Worm (Caenorhabditis elegans): ENCODE data around the gene C30G12.2.
A peak's percentile ranks its signal among the peaks of the same experiment; 100 is the strongest.

DNA sequence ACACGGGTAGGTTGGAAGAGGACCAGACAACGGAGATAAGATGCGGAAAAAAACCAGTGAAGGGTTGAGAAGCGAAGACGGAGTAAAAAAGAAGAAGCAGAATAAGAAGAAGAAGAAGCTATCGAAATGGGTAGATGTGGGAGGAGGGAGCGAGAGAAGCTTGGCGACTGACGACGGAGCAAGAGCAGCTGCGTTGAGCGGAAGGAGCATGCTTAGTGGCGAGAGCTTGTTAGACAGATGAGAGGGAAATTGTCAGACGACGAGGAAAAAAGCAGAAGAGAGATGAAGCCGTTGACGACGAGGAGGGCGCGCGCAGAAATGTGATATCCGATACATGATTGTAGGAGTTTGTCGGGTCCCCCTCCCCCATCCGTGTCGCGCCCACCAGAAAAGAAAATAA, 36.8 kb downstream of the C30G12.2 start:
- no peak for TF ChIP-seq ama-1 (optimal IDR thresholded peaks at IDR 0.05)
- TF ChIP-seq lin-13 (GFP tag; optimal IDR thresholded peaks at IDR 0.05), result no peak
- peak in 1 of 2 experiments; percentile 3 for TF ChIP-seq egl-27 (tag; optimal IDR thresholded peaks at IDR 0.05)
- peak in 1 of 2 experiments; percentile 4 for TF ChIP-seq ztf-11 (tag; optimal IDR thresholded peaks at IDR 0.05)
- no peak for TF ChIP-seq nhr-90 (tag; optimal IDR thresholded peaks at IDR 0.05; ENCODE audit: poor library complexity)
- TF ChIP-seq mep-1 (tag; optimal IDR thresholded peaks at IDR 0.05), result peak; percentile 25
- peak; percentile 46 for TF ChIP-seq rnt-1 (tag; optimal IDR thresholded peaks at IDR 0.05)
